Worm (Caenorhabditis elegans) whole organism, midembryonic: ENCODE data around the gene tpi-1.

Source experiments
- tab-1 ChIP-seq: fragments of 200-800 bp; sonication (Bioruptor generic); IDR thresholded peaks from 2 replicates; pipeline ENCODE4 v1.3.6; 2022; ENCODE audit warnings: missing genetic modification characterization, missing compliant biosample characterization
- ztf-23 ChIP-seq: fragments of 200-800 bp; sonication (Bioruptor generic); IDR thresholded peaks from 2 replicates; pipeline ENCODE4 v1.3.6; 2022; ENCODE audit warnings: missing genetic modification reagents, missing genetic modification characterization, missing compliant biosample characterization
- ztf-29 ChIP-seq: fragments of 200-800 bp; sonication (Bioruptor generic); IDR thresholded peaks from 2 replicates; pipeline ENCODE4 v1.3.6; 2022; ENCODE audit warnings: missing genetic modification reagents, missing genetic modification characterization, missing compliant biosample characterization

- TF ChIP-seq ztf-23 (GFP tag; lab: Robert Waterston, UW) (no peak), tab-1 (GFP tag; lab: Robert Waterston, UW) (no peak), ztf-29 (no peak)
Observed at ce11 chrII:12054558-12054957, 15.6 kb upstream of the tpi-1 start.
